Worm (Caenorhabditis elegans): ENCODE data around the gene rsu-1.

- TF ChIP-seq sdc-2 (tag; optimal IDR thresholded peaks at IDR 0.05) (no peak), unc-86 (tag; optimal IDR thresholded peaks at IDR 0.05) (no peak), madf-2 (tag; optimal IDR thresholded peaks at IDR 0.05) (no peak), nhr-11 (tag; optimal IDR thresholded peaks at IDR 0.05) (no peak), ama-1 (optimal IDR thresholded peaks at IDR 0.05) (no peak), ceh-2 (tag; optimal IDR thresholded peaks at IDR 0.05) (no peak), ceh-30 (tag; optimal IDR thresholded peaks at IDR 0.05) (no peak), ceh-18 (tag; optimal IDR thresholded peaks at IDR 0.05) (no peak), nfya-1 (tag; optimal IDR thresholded peaks at IDR 0.05) (no peak)
Measured at ce11 chrIII:3520417-3520816, 48.6 kb downstream of the rsu-1 start.

All from whole organism, late embryonic.